Worm (Caenorhabditis elegans): ENCODE measurements around the gene R07E3.4.
A peak's percentile ranks its signal among the peaks of the same experiment; 100 is the strongest.

- TF ChIP-seq pha-4 (tag; optimal IDR thresholded peaks at IDR 0.05) (no peak), ceh-48 (tag; optimal IDR thresholded peaks at IDR 0.05) (no peak), sdc-2 (tag; optimal IDR thresholded peaks at IDR 0.05) (peak; percentile 92), syd-9 (tag; optimal IDR thresholded peaks at IDR 0.05) (no peak), F13H6.1 (tag; optimal IDR thresholded peaks at IDR 0.05) (no peak), K02D7.2 (tag; optimal IDR thresholded peaks at IDR 0.05) (no peak), nhr-11 (tag; optimal IDR thresholded peaks at IDR 0.05) (no peak)
Measured at ce11 chrX:10353857-10354256, 20.7 kb upstream of the R07E3.4 start.

Measured in whole organism, late embryonic.